Worm (Caenorhabditis elegans): ENCODE data around the gene ocr-3.

Gene ocr-3

DNA sequence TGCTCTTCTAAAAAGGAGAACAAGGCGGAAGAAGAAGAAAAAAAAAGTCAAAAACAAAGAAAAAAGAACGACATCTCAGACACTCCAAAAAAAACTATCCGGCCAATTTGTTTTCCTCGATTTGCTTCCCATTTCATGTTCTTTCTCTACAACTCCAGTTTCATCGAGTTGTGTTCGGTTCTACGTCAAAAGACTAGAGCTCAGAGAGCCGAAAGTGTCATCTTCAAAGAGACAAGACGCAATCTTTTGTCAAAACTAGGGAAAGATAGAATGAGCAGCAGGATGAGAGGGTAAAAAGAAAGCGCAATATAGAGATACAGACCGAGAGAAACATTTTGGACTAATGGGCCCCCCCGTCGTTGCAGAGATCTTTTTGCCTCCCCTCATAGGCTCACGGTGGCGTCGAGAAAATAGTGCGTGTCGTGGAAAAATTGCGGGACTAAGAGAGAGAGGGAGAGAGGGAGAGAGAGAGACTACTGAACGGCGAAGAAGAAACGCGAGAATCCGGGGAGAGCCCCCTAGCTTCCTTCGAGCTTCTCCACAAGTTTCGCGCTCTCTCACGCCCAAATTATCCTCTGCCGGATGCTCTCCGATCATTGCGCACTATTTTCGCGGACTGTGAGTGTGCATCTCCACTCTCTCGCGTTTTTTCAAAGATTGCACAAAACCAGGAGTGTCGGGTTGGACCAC, 20.6 kb downstream of the ocr-3 start (continued):
- TF ChIP-seq unc-62 (GFP tag; optimal IDR thresholded peaks at IDR 0.05 in 1 of 2) (peak in 1 of 2 experiments; percentile 98), unc-62 (tag; optimal IDR thresholded peaks at IDR 0.05) (no peak), ceh-20 (GFP tag; IDR thresholded peaks at IDR 0.05) (peak; percentile 66; the same call in 1 of the 2 replicates), hlh-30 (tag; optimal IDR thresholded peaks at IDR 0.05; ENCODE audit: insufficient read depth) (peak; percentile 11), fos-1 (tag; optimal IDR thresholded peaks at IDR 0.05) (no peak), tag-97 (GFP tag; IDR thresholded peaks at IDR 0.05) (no peak), nhr-25 (tag; optimal IDR thresholded peaks at IDR 0.05; ENCODE audit: borderline replicate concordance, insufficient read depth) (no peak), F10B5.3 (tag; optimal IDR thresholded peaks at IDR 0.05) (no peak), nhr-41 (GFP tag; IDR thresholded peaks at IDR 0.05) (no peak), madf-5 (GFP tag; IDR thresholded peaks at IDR 0.05) (no peak), skn-1 (tag; optimal IDR thresholded peaks at IDR 0.05) (no peak), lim-7 (GFP tag; IDR thresholded peaks at IDR 0.05) (peak; percentile 37; the same call in 1 of the 2 replicates), ama-1 (optimal IDR thresholded peaks at IDR 0.05) (no peak), aha-1 (tag) (peak; percentile 97), set-16 (GFP tag; IDR thresholded peaks at IDR 0.05) (peak; percentile 76), lin-38 (GFP tag; IDR thresholded peaks at IDR 0.05) (no peak), zfp-3 (GFP tag; conservative IDR thresholded peaks at IDR 0.05) (no peak), nhr-6 (tag; optimal IDR thresholded peaks at IDR 0.05) (no peak), nhr-77 (tag; optimal IDR thresholded peaks at IDR 0.05) (no peak), ceh-32 (tag; optimal IDR thresholded peaks at IDR 0.05; ENCODE audit: poor library complexity) (peak; percentile 60), zip-11 (GFP tag; IDR thresholded peaks at IDR 0.05) (no peak), lir-3 (tag; optimal IDR thresholded peaks at IDR 0.05) (no peak), nhr-237 (tag; optimal IDR thresholded peaks at IDR 0.05) (no peak), pha-4 (GFP tag; IDR thresholded peaks at IDR 0.05) (no peak), pha-4 (tag; optimal IDR thresholded peaks at IDR 0.05) (no peak), spr-3 (GFP tag; optimal IDR thresholded peaks at IDR 0.05) (no peak), ceh-44 (GFP tag; IDR thresholded peaks at IDR 0.05) (no peak), daf-8 (GFP tag; IDR thresholded peaks at IDR 0.05) (no peak), egl-27 (tag; optimal IDR thresholded peaks at IDR 0.05) (no peak), R02D3.7 (tag; optimal IDR thresholded peaks at IDR 0.05) (no peak), daf-16 (GFP tag; optimal IDR thresholded peaks at IDR 0.05) (peak in 1 of 2 experiments; percentile 53), daf-16 (tag; optimal IDR thresholded peaks at IDR 0.05) (no peak), saeg-2 (GFP tag; IDR thresholded peaks at IDR 0.05) (no peak), unc-39 (tag; optimal IDR thresholded peaks at IDR 0.05) (no peak), duxl-1 (tag; optimal IDR thresholded peaks at IDR 0.05; ENCODE audit: poor library complexity) (no peak), hmg-1.1 (GFP tag; IDR thresholded peaks at IDR 0.05) (peak; percentile 73), mxl-3 (GFP tag; optimal IDR thresholded peaks at IDR 0.05) (no peak), T20F7.1 (GFP tag; optimal IDR thresholded peaks at IDR 0.05) (no peak), mes-2 (tag; optimal IDR thresholded peaks at IDR 0.05; ENCODE audit: poor library complexity, severe bottlenecking) (peak; percentile 33), nhr-42 (GFP tag; IDR thresholded peaks at IDR 0.05) (no peak), spr-1 (tag; optimal IDR thresholded peaks at IDR 0.05) (peak; percentile 5), lin-15B (tag; optimal IDR thresholded peaks at IDR 0.05) (no peak), ZK546.5 (tag; optimal IDR thresholded peaks at IDR 0.05) (no peak), snpc-4 (tag; optimal IDR thresholded peaks at IDR 0.05) (no peak), madf-9 (GFP tag; conservative IDR thresholded peaks at IDR 0.05) (no peak), Y5F2A.4 (GFP tag; optimal IDR thresholded peaks at IDR 0.05) (no peak), unc-130 (GFP tag; optimal IDR thresholded peaks at IDR 0.05) (no peak), gei-8 (GFP tag; optimal IDR thresholded peaks at IDR 0.05) (peak; percentile 47), ceh-28 (tag; optimal IDR thresholded peaks at IDR 0.05) (peak; percentile 4), lin-29 (GFP tag; IDR thresholded peaks at IDR 0.05) (no peak), zfp-2 (tag; optimal IDR thresholded peaks at IDR 0.05) (no peak)

Data from whole organism, L4 larva.